Fruit fly (Drosophila melanogaster) whole organism, embryonic: Measurements from ENCODE around the gene ATP7.
A peak's percentile ranks its signal among the peaks of the same experiment; 100 is the strongest.

Experiments used
- Abd-B ChIP-seq: fragments of 200-800 bp; sonication (Bioruptor generic); optimal IDR thresholded peaks from 2 replicates; lab custom pipeline; 2018; ENCODE audit warnings: missing biosample characterization, mild to moderate bottlenecking, missing genetic modification characterization, moderate library complexity
- Ada2b ChIP-seq: fragments of 200-800 bp; sonication (Bioruptor generic); IDR thresholded peaks from 2 replicates; pipeline ENCODE4 v1.3.6; 2022; ENCODE audit warnings: missing biosample characterization, missing genetic modification characterization
- CG10267 ChIP-seq: fragments of 200-800 bp; sonication (Bioruptor generic); optimal IDR thresholded peaks from 2 replicates; lab custom pipeline; 2018; ENCODE audit warnings: missing biosample characterization, mild to moderate bottlenecking, missing genetic modification characterization, moderate library complexity
- CG10274 ChIP-seq: fragments of 200-800 bp; sonication (Bioruptor generic); optimal IDR thresholded peaks from 3 replicates; lab custom pipeline; 2017; ENCODE audit warnings: missing biosample characterization, mild to moderate bottlenecking, missing genetic modification characterization
- CG10431 ChIP-seq: fragments of 200-800 bp; sonication (Bioruptor generic); optimal IDR thresholded peaks from 3 replicates; lab custom pipeline; 2018; ENCODE audit warnings: missing biosample characterization, mild to moderate bottlenecking, missing genetic modification characterization
- CG11560 ChIP-seq: fragments of 200-800 bp; sonication (Bioruptor generic); IDR thresholded peaks from 3 replicates; pipeline ENCODE4 v1.3.6; 2022; ENCODE audit warnings: missing biosample characterization, missing genetic modification characterization
- CG12299 ChIP-seq: fragments of 200-800 bp; sonication (Bioruptor generic); optimal IDR thresholded peaks from 2 replicates; lab custom pipeline; 2018; ENCODE audit warnings: missing biosample characterization, mild to moderate bottlenecking, missing genetic modification characterization
- CG12391 ChIP-seq: fragments of 200-800 bp; sonication (Bioruptor generic); optimal IDR thresholded peaks from 3 replicates; lab custom pipeline; 2018; ENCODE audit warnings: missing biosample characterization, mild to moderate bottlenecking, missing genetic modification characterization, moderate library complexity
- CG12769 ChIP-seq: fragments of 200-800 bp; sonication (Bioruptor generic); optimal IDR thresholded peaks from 2 replicates; lab custom pipeline; 2019; ENCODE audit warnings: missing biosample characterization, mild to moderate bottlenecking, missing genetic modification characterization, moderate library complexity
- CG15479 ChIP-seq: fragments of 200-800 bp; sonication (Bioruptor generic); optimal IDR thresholded peaks from 3 replicates; lab custom pipeline; 2019; ENCODE audit warnings: missing biosample characterization, mild to moderate bottlenecking, missing genetic modification characterization, moderate library complexity
- CG1603 ChIP-seq: fragments of 200-800 bp; sonication (Bioruptor generic); optimal IDR thresholded peaks from 2 replicates; lab custom pipeline; 2019; ENCODE audit warnings: missing biosample characterization, mild to moderate bottlenecking, missing genetic modification characterization, moderate library complexity
- CG2129 ChIP-seq: fragments of 200-800 bp; sonication (Bioruptor generic); IDR thresholded peaks from 2 replicates; pipeline ENCODE4 v1.3.6; 2022; ENCODE audit warnings: missing biosample characterization, missing genetic modification characterization; ENCODE audit not compliant: partially characterized antibody
- CG30431 ChIP-seq: fragments of 200-800 bp; sonication (Bioruptor generic); optimal IDR thresholded peaks from 2 replicates; lab custom pipeline; 2017; ENCODE audit warnings: missing biosample characterization, missing genetic modification characterization
- CG34422 ChIP-seq: fragments of 200-800 bp; sonication (Bioruptor generic); IDR thresholded peaks from 3 replicates; pipeline ENCODE4 v1.3.6; 2022; ENCODE audit warnings: missing biosample characterization, missing genetic modification characterization
- CG42726 ChIP-seq: fragments of 200-800 bp; sonication (Bioruptor generic); IDR thresholded peaks from 2 replicates; pipeline ENCODE4 v1.3.6; 2022; ENCODE audit warnings: missing biosample characterization, missing genetic modification characterization; ENCODE audit not compliant: partially characterized antibody
- CG4404 ChIP-seq: fragments of 200-800 bp; sonication (Bioruptor generic); IDR thresholded peaks from 2 replicates; pipeline ENCODE4 v1.3.6; 2022; ENCODE audit warnings: missing biosample characterization, missing genetic modification characterization
- CG7372 ChIP-seq: fragments of 200-800 bp; sonication (Bioruptor generic); IDR thresholded peaks from 2 replicates; pipeline ENCODE4 v1.3.6; 2022; ENCODE audit warnings: missing biosample characterization, missing genetic modification characterization
- CG7786 ChIP-seq: fragments of 200-800 bp; sonication (Bioruptor generic); optimal IDR thresholded peaks from 2 replicates; lab custom pipeline; 2016; ENCODE audit warnings: missing biosample characterization, missing genetic modification characterization
- Camta ChIP-seq: fragments of 200-800 bp; sonication (Bioruptor generic); optimal IDR thresholded peaks from 2 replicates; lab custom pipeline; 2016; ENCODE audit warnings: missing biosample characterization, missing genetic modification characterization
- Dll ChIP-seq: fragments of 200-800 bp; sonication (Bioruptor generic); IDR thresholded peaks from 4 replicates; pipeline ENCODE4 v1.3.6; 2022; ENCODE audit warnings: missing biosample characterization, missing genetic modification characterization; ENCODE audit not compliant: partially characterized antibody
- Doc3 ChIP-seq: fragments of 200-800 bp; sonication (Bioruptor generic); IDR thresholded peaks from 3 replicates; pipeline ENCODE4 v1.3.6; 2022; ENCODE audit warnings: missing biosample characterization, missing genetic modification characterization; ENCODE audit not compliant: partially characterized antibody
- Eip74EF ChIP-seq, 2 experiments: fragments of 200-800 bp in 1 of 2; fragments of >200 bp in 1 of 2; sonication (Bioruptor generic) in 1 of 2; optimal IDR thresholded peaks; 2 replicates each; lab custom pipeline; 2017 to 2019; ENCODE audit warnings: missing biosample characterization in 2 of 2, missing genetic modification characterization in 2 of 2, mild to moderate bottlenecking in 1 of 2, moderate library complexity in 1 of 2
- HHEX ChIP-seq: fragments of 200-800 bp; sonication (Bioruptor generic); optimal IDR thresholded peaks from 3 replicates; lab custom pipeline; 2017; ENCODE audit warnings: missing biosample characterization, mild to moderate bottlenecking, missing genetic modification characterization, missing genetic modification reagents
- HLHmδ ChIP-seq: fragments of 200-800 bp; sonication (Bioruptor generic); optimal IDR thresholded peaks from 2 replicates; lab custom pipeline; 2018; ENCODE audit warnings: missing biosample characterization, mild to moderate bottlenecking, missing genetic modification characterization, moderate library complexity
- Lpt ChIP-seq: fragments of >200 bp; optimal IDR thresholded peaks from 2 replicates; lab custom pipeline; 2018; ENCODE audit warnings: missing biosample characterization, missing genetic modification characterization
- Ravus ChIP-seq: fragments of 200-800 bp; sonication (Bioruptor generic); IDR thresholded peaks from 2 replicates; pipeline ENCODE4 v1.3.6; 2022; ENCODE audit warnings: missing biosample characterization, missing genetic modification characterization
- Sry-δ ChIP-seq: fragments of 200-800 bp; sonication (Bioruptor generic); optimal IDR thresholded peaks from 2 replicates; lab custom pipeline; 2016; ENCODE audit warnings: missing biosample characterization, missing genetic modification characterization
- Tbp ChIP-seq: fragments of >200 bp; optimal IDR thresholded peaks from 2 replicates; lab custom pipeline; 2018; ENCODE audit warnings: missing biosample characterization, missing genetic modification characterization
- bowl ChIP-seq: fragments of 200-800 bp; sonication (Bioruptor generic); IDR thresholded peaks from 2 replicates; pipeline ENCODE4 v1.3.6; 2022; ENCODE audit warnings: missing biosample characterization, missing genetic modification characterization
- ci ChIP-seq: fragments of 200-800 bp; sonication (Bioruptor generic); IDR thresholded peaks from 3 replicates; pipeline ENCODE4 v1.3.6; 2022; ENCODE audit warnings: missing biosample characterization, missing genetic modification characterization
- cwo ChIP-seq: fragments of 200-800 bp; sonication (Bioruptor generic); optimal IDR thresholded peaks from 3 replicates; lab custom pipeline; 2017; ENCODE audit warnings: missing biosample characterization, missing genetic modification characterization, mild to moderate bottlenecking, moderate library complexity, missing genetic modification reagents
- da ChIP-seq: fragments of 200-800 bp; sonication (Bioruptor generic); optimal IDR thresholded peaks from 2 replicates; lab custom pipeline; 2016; ENCODE audit warnings: missing biosample characterization, missing genetic modification characterization
- dmrt99B ChIP-seq: fragments of 200-800 bp; sonication (Bioruptor generic); optimal IDR thresholded peaks from 2 replicates; lab custom pipeline; 2018; ENCODE audit warnings: missing biosample characterization, mild to moderate bottlenecking, missing genetic modification characterization, moderate library complexity
- dpn ChIP-seq, 2 experiments: fragments of 200-800 bp; sonication (Bioruptor generic); optimal IDR thresholded peaks; 3 replicates each; lab custom pipeline; 2016; ENCODE audit warnings: missing biosample characterization in 2 of 2, missing genetic modification characterization in 2 of 2
- eyg ChIP-seq: fragments of 200-800 bp; sonication (Bioruptor generic); optimal IDR thresholded peaks from 3 replicates; lab custom pipeline; 2016; ENCODE audit warnings: missing biosample characterization, missing genetic modification characterization
- fd102C ChIP-seq: fragments of 200-800 bp; sonication (Bioruptor generic); optimal IDR thresholded peaks from 2 replicates; lab custom pipeline; 2018; ENCODE audit warnings: missing biosample characterization, mild to moderate bottlenecking, missing genetic modification characterization, moderate library complexity
- fd3F ChIP-seq: fragments of 200-800 bp; sonication (Bioruptor generic); optimal IDR thresholded peaks from 2 replicates; lab custom pipeline; 2018; ENCODE audit warnings: missing biosample characterization, mild to moderate bottlenecking, missing genetic modification characterization, moderate library complexity
- fru ChIP-seq: fragments of >200 bp; optimal IDR thresholded peaks from 2 replicates; lab custom pipeline; 2017
- insv ChIP-seq, 2 experiments: fragments of 200-800 bp; sonication (Bioruptor generic); optimal IDR thresholded peaks; 3 replicates each; lab custom pipeline; 2016 to 2018; ENCODE audit warnings: missing biosample characterization in 2 of 2, missing genetic modification characterization in 2 of 2
- kah ChIP-seq: fragments of 200-800 bp; sonication (Bioruptor generic); optimal IDR thresholded peaks from 2 replicates; lab custom pipeline; 2018; ENCODE audit warnings: missing biosample characterization, mild to moderate bottlenecking, missing genetic modification characterization
- lab ChIP-seq: fragments of 200-800 bp; sonication (Bioruptor generic); optimal IDR thresholded peaks from 3 replicates; lab custom pipeline; 2017; ENCODE audit warnings: missing biosample characterization, missing genetic modification characterization, mild to moderate bottlenecking, moderate library complexity, missing genetic modification reagents
- lilli ChIP-seq: fragments of 200-800 bp; sonication (Bioruptor generic); optimal IDR thresholded peaks from 3 replicates; lab custom pipeline; 2016; ENCODE audit warnings: missing biosample characterization, missing genetic modification characterization
- oc ChIP-seq: fragments of 200-800 bp; sonication (Bioruptor generic); optimal IDR thresholded peaks from 2 replicates; lab custom pipeline; 2018; ENCODE audit warnings: missing biosample characterization, mild to moderate bottlenecking, missing genetic modification characterization, moderate library complexity
- pb ChIP-seq: fragments of 200-800 bp; sonication (Bioruptor generic); optimal IDR thresholded peaks from 3 replicates; lab custom pipeline; 2016; ENCODE audit warnings: missing biosample characterization, missing genetic modification characterization
- peb ChIP-seq: fragments of 200-800 bp; sonication (Bioruptor generic); IDR thresholded peaks from 2 replicates; pipeline ENCODE4 v1.3.6; 2022; ENCODE audit warnings: missing biosample characterization, missing genetic modification characterization
- phol ChIP-seq: fragments of 200-800 bp; sonication (Bioruptor generic); optimal IDR thresholded peaks from 3 replicates; lab custom pipeline; 2018; ENCODE audit warnings: missing biosample characterization, mild to moderate bottlenecking, missing genetic modification characterization, moderate library complexity
- pum ChIP-seq: fragments of 200-800 bp; sonication (Bioruptor generic); optimal IDR thresholded peaks from 2 replicates; lab custom pipeline; 2016; ENCODE audit warnings: missing biosample characterization, missing genetic modification characterization
- sima ChIP-seq: fragments of 200-800 bp; sonication (Bioruptor generic); optimal IDR thresholded peaks from 2 replicates; lab custom pipeline; 2016; ENCODE audit warnings: missing biosample characterization, missing genetic modification characterization
- slp2 ChIP-seq: fragments of 200-800 bp; sonication (Bioruptor generic); optimal IDR thresholded peaks from 2 replicates; lab custom pipeline; 2016; ENCODE audit warnings: missing biosample characterization, missing genetic modification characterization
- sob ChIP-seq: fragments of 200-800 bp; sonication (Bioruptor generic); IDR thresholded peaks from 2 replicates; pipeline ENCODE4 v1.3.6; 2022; ENCODE audit warnings: missing biosample characterization, missing genetic modification characterization
- wor ChIP-seq: fragments of 200-800 bp; sonication (Bioruptor generic); IDR thresholded peaks from 2 replicates; pipeline ENCODE4 v1.3.6; 2022; ENCODE audit warnings: missing biosample characterization, missing genetic modification characterization
- yki ChIP-seq: fragments of >200 bp; optimal IDR thresholded peaks from 3 replicates; lab custom pipeline; 2018

ATP7 gene

DNA sequence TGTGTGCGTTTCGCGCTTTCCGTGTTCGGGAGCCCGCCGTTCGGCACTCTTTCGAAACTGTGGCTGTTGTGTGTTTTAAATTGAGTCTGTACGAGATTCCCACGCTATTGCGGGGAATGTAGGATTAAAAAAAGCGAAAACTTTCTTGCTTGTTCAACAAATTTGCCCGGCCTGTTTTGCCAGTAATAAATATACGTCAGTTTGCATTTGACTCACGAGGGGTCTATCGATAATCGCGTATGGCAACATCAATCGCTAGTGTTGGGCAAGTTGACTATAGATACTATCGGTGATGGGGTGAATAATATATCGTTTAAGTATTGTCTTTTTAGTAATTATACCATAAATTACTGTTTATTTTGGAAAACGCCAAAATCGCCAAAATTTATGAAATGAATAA lies 50.3 kb downstream of the ATP7 start, which contains the start of gene Upf1 (continued):
- TF ChIP-seq Abd-B (GFP tag; lab: Kevin White, UChicago), result peak; percentile 8
- TF ChIP-seq yki (lab: Kevin White, UChicago), result no peak
- TF ChIP-seq HLHmδ, result no peak
- TF ChIP-seq Sry-δ (GFP tag; lab: Kevin White, UChicago), result peak; percentile 80
- TF ChIP-seq lilli (GFP tag; lab: Kevin White, UChicago), result no peak
- TF ChIP-seq oc (tag; lab: Kevin White, UChicago), result no peak
- TF ChIP-seq CG7372 (GFP tag; lab: Robert Waterston, UW), result no peak
- TF ChIP-seq kah (GFP tag; lab: Kevin White, UChicago), result no peak
- TF ChIP-seq CG1603, result no peak
- no peak for TF ChIP-seq eyg
- TF ChIP-seq CG12391 (tag; lab: Kevin White, UChicago), result peak; percentile 16
- no peak for TF ChIP-seq peb (GFP tag; lab: Robert Waterston, UW)
- TF ChIP-seq CG10431 (GFP tag; lab: Kevin White, UChicago), result no peak
- no peak for TF ChIP-seq CG15479 (GFP tag; lab: Kevin White, UChicago)
- TF ChIP-seq fd102C (GFP tag; lab: Kevin White, UChicago), result no peak
- no peak for TF ChIP-seq wor (GFP tag; lab: Robert Waterston, UW)
- no peak for TF ChIP-seq dmrt99B (tag; lab: Kevin White, UChicago)
- no peak for TF ChIP-seq da (GFP tag; lab: Kevin White, UChicago)
- no peak for TF ChIP-seq CG30431 (GFP tag; lab: Kevin White, UChicago)
- no peak for TF ChIP-seq pum (GFP tag; lab: Kevin White, UChicago)
- TF ChIP-seq fru (lab: Kevin White, UChicago), result no peak
- no peak; the same call in 1 of the 2 replicates for TF ChIP-seq sob (GFP tag; lab: Robert Waterston, UW)
- no peak for TF ChIP-seq ci (GFP tag; lab: Robert Waterston, UW)
- no peak for TF ChIP-seq bowl
- peak; percentile 82 for TF ChIP-seq CG10267 (tag; lab: Kevin White, UChicago)
- TF ChIP-seq slp2 (GFP tag; lab: Kevin White, UChicago), result no peak
- TF ChIP-seq CG11560, result no peak
- TF ChIP-seq sima, result no peak
- TF ChIP-seq cwo, result no peak
- no peak for TF ChIP-seq insv (GFP tag; optimal IDR thresholded peaks at IDR 0.05; lab: Kevin White, UChicago)
- no peak for TF ChIP-seq HHEX (GFP tag; lab: Kevin White, UChicago)
- TF ChIP-seq CG12299 (tag; lab: Kevin White, UChicago), result no peak
- peak; percentile 88 for TF ChIP-seq CG42726 (GFP tag; lab: Robert Waterston, UW)
- peak; percentile 83 for TF ChIP-seq Doc3
- TF ChIP-seq Camta, result no peak
- no peak for TF ChIP-seq CG12769 (tag; lab: Kevin White, UChicago)
- no peak for TF ChIP-seq lab (GFP tag; lab: Kevin White, UChicago)
- TF ChIP-seq Dll (GFP tag; lab: Robert Waterston, UW), result peak; percentile 89
- TF ChIP-seq fd3F (GFP tag; lab: Kevin White, UChicago), result no peak
- TF ChIP-seq Eip74EF (GFP tag; optimal IDR thresholded peaks at IDR 0.05; lab: Kevin White, UChicago), result no peak
- no peak for TF ChIP-seq dpn (GFP tag; optimal IDR thresholded peaks at IDR 0.05; lab: Kevin White, UChicago)
- no peak for TF ChIP-seq CG4404
- TF ChIP-seq pb (GFP tag; lab: Kevin White, UChicago), result no peak
- TF ChIP-seq Ada2b (GFP tag; lab: Robert Waterston, UW), result no peak
- peak; percentile 26; the same call in 2 of the 3 replicates for TF ChIP-seq CG34422 (GFP tag; lab: Robert Waterston, UW)
- TF ChIP-seq CG7786 (GFP tag; lab: Kevin White, UChicago), result no peak
- no peak for TF ChIP-seq Ravus (GFP tag; lab: Robert Waterston, UW)
- no peak for TF ChIP-seq Tbp (GFP tag; lab: Kevin White, UChicago)
- peak; percentile 17 for TF ChIP-seq phol (tag; lab: Kevin White, UChicago)
- TF ChIP-seq Lpt (GFP tag; lab: Kevin White, UChicago), result no peak
- no peak for TF ChIP-seq CG10274 (GFP tag; lab: Kevin White, UChicago)
- peak; percentile 79 for TF ChIP-seq CG2129 (GFP tag; lab: Robert Waterston, UW)
